Worm (Caenorhabditis elegans) whole organism, L4 larva: ENCODE data around the gene K05F1.14.

Source experiments
- ZK546.5 ChIP-seq, 2 experiments: sonication (generic microtip); optimal IDR thresholded peaks; 2 replicates each; lab custom pipeline; 2017; ENCODE audit warnings: missing biosample characterization in 2 of 2, missing genetic modification characterization in 2 of 2
- ama-1 ChIP-seq: fragments of 150-350 bp; optimal IDR thresholded peaks from 2 replicates; lab custom pipeline; 2014; ENCODE audit warnings: inconsistent platforms, mixed read lengths
- saeg-2 ChIP-seq: fragments of 200-800 bp; sonication (Bioruptor generic); IDR thresholded peaks from 2 replicates; pipeline ENCODE4 v1.3.6; 2022; ENCODE audit warnings: missing genetic modification reagents, missing genetic modification characterization, missing compliant biosample characterization
- unc-62 ChIP-seq, 3 experiments: fragments of 150-350 bp in 1 of 3; sonication (generic microtip); optimal IDR thresholded peaks in 2 of 3; peaks in 1 of 3; 1 replicate in 1 of 3; 2 replicates in 2 of 3; lab custom pipeline; 2014 to 2017; ENCODE audit warnings: missing biosample characterization in 3 of 3, missing genetic modification characterization in 3 of 3, missing genetic modification reagents in 3 of 3, missing genotype in 1 of 3

ce11 chrII:5781935-5782921 is 10.2 kb downstream of the K05F1.14 start, which contains the start of gene K05F1.6:
- peak; percentile 81; the same call in 1 of the 2 replicates for TF ChIP-seq saeg-2 (GFP tag; lab: Robert Waterston, UW)
- no peak for TF ChIP-seq ZK546.5 (tag; optimal IDR thresholded peaks at IDR 0.05; lab: Kevin White, UChicago)
- no peak for TF ChIP-seq ama-1 (lab: Kevin White, UChicago)
- peak in 1 of 2 experiments; percentile 92 for TF ChIP-seq unc-62 (GFP tag; optimal IDR thresholded peaks at IDR 0.05 in 1 of 2; lab: Kevin White, UChicago)
- no peak for TF ChIP-seq unc-62 (tag; optimal IDR thresholded peaks at IDR 0.05; lab: Kevin White, UChicago)
